Fruit fly (Drosophila melanogaster): ENCODE data around the gene Ets96B.

The Ets96B gene

DNA sequence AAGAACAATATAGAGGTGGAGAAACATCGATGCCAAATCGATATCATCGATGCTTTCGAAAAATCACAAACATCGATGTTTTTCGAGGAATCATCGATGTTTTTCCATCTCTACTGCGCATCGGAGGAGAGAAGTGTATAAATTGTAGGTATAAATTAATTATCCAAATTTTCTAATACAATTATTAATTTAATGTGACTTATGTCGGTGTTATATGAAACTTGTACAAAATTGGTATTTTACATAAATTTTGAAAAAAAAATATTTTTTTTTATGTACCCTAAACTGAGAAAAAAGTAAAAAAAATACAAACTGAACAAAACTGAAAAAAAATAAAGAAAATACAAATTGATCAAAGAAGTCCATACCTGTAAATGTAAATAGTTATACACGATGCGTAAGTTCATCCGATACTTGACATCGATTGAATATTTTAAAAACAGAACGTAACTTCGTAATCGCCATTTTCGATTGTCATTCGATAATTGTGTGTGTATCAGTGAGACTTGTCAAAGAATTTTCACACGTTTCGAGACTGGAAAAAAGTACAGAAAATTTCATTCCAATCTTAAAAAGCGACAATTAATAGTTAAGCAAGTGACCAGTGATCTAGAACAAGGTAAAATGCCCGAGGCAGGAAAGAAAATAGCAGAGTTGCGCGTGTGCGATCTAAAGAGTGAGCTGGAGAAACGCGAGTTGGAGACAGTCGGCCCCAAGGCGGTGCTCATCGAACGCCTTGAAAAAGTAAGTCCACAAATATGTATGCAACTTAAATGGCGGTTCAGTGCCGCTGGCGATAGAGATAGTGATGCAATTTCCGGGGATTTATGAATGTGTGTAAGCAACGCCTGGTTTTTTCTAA is 29.4 kb downstream of the Ets96B start, which contains the start of the genes CG5808 and Saf-B (continued):
- TF ChIP-seq bbx (GFP tag; IDR thresholded peaks at IDR 0.05; ENCODE audit: partially characterized antibody) (peak; percentile 77), pzg (GFP tag; optimal IDR thresholded peaks at IDR 0.05) (peak; percentile 29), eyg (GFP tag; optimal IDR thresholded peaks at IDR 0.05) (no peak), ftz-f1 (GFP tag; optimal IDR thresholded peaks at IDR 0.05) (peak; percentile 38), CG10979 (tag; optimal IDR thresholded peaks at IDR 0.05) (peak; percentile 28), ara (GFP tag; IDR thresholded peaks at IDR 0.05) (no peak), CG7357 (GFP tag; IDR thresholded peaks at IDR 0.05) (no peak), Dll (GFP tag; IDR thresholded peaks at IDR 0.05; ENCODE audit: partially characterized antibody) (peak; percentile 84), gem (tag; optimal IDR thresholded peaks at IDR 0.05) (no peak), CG30431 (GFP tag; optimal IDR thresholded peaks at IDR 0.05) (no peak), CG30020 (tag; optimal IDR thresholded peaks at IDR 0.05) (peak; percentile 56), Poxn (GFP tag; IDR thresholded peaks at IDR 0.05) (no peak), gce (GFP tag; IDR thresholded peaks at IDR 0.05) (no peak), CG4328 (GFP tag; optimal IDR thresholded peaks at IDR 0.05) (no peak), nerfin-2 (GFP tag; IDR thresholded peaks at IDR 0.05; ENCODE audit: partially characterized antibody) (peak; percentile 86), CG4617 (GFP tag; optimal IDR thresholded peaks at IDR 0.05; ENCODE audit: borderline replicate concordance) (peak; percentile 39), D (optimal IDR thresholded peaks at IDR 0.05) (no peak), D (GFP tag; optimal IDR thresholded peaks at IDR 0.05) (peak; percentile 27), E2f1 (GFP tag; IDR thresholded peaks at IDR 0.05) (peak; percentile 59), jigr1 (GFP tag; IDR thresholded peaks at IDR 0.05) (no peak), Nf-YC (tag; optimal IDR thresholded peaks at IDR 0.05) (no peak), fd3F (GFP tag; optimal IDR thresholded peaks at IDR 0.05) (no peak), Vsx1 (GFP tag; optimal IDR thresholded peaks at IDR 0.05) (no peak), D19A (tag; optimal IDR thresholded peaks at IDR 0.05) (no peak), ems (GFP tag; optimal IDR thresholded peaks at IDR 0.05) (no peak), CG11560 (tag; IDR thresholded peaks at IDR 0.05) (peak; percentile 92), CG18262 (tag; optimal IDR thresholded peaks at IDR 0.05) (no peak), CG7987 (GFP tag; optimal IDR thresholded peaks at IDR 0.05) (no peak), pb (GFP tag; optimal IDR thresholded peaks at IDR 0.05) (no peak), CG17802 (tag; optimal IDR thresholded peaks at IDR 0.05) (peak; percentile 2), CG8478 (optimal IDR thresholded peaks at IDR 0.05) (no peak), trem (tag; optimal IDR thresholded peaks at IDR 0.05) (peak; percentile 68), sim (GFP tag; IDR thresholded peaks at IDR 0.05) (no peak), CG12071 (GFP tag; optimal IDR thresholded peaks at IDR 0.05) (no peak), Asciz (GFP tag; optimal IDR thresholded peaks at IDR 0.05) (no peak), CG10654 (GFP tag; optimal IDR thresholded peaks at IDR 0.05) (peak; percentile 60), bsh (GFP tag; optimal IDR thresholded peaks at IDR 0.05) (no peak), CG14441 (GFP tag; IDR thresholded peaks at IDR 0.05) (peak; percentile 43; the same call in 1 of the 2 replicates), CoRest (tag; optimal IDR thresholded peaks at IDR 0.05) (peak; percentile 65), pfk (GFP tag; optimal IDR thresholded peaks at IDR 0.05) (no peak), Hsf (GFP tag; optimal IDR thresholded peaks at IDR 0.05) (peak; percentile 38), CG17361 (GFP tag; IDR thresholded peaks at IDR 0.05) (no peak; the same call in 2 of the 3 replicates), hb (GFP tag; IDR thresholded peaks at IDR 0.05; ENCODE audit: partially characterized antibody) (peak; percentile 85), HmgZ (tag; optimal IDR thresholded peaks at IDR 0.05) (no peak), Antp (GFP tag; optimal IDR thresholded peaks at IDR 0.05) (no peak), CG14965 (GFP tag; optimal IDR thresholded peaks at IDR 0.05; ENCODE audit: borderline replicate concordance) (no peak), CG8765 (GFP tag; IDR thresholded peaks at IDR 0.05) (no peak), CG12299 (tag; optimal IDR thresholded peaks at IDR 0.05) (no peak), Oaz (GFP tag; IDR thresholded peaks at IDR 0.05) (no peak)
